Worm (Caenorhabditis elegans) whole organism, mixed stage, embryonic: ENCODE measurements around the gene ent-7.

Source experiments
- ces-1 ChIP-seq: fragments of 150-350 bp; optimal IDR thresholded peaks from 2 replicates; lab custom pipeline; 2014; ENCODE audit warnings: missing biosample characterization, missing genetic modification reagents, missing genetic modification characterization
- cnd-1 ChIP-seq: fragments of 200-800 bp; sonication (Bioruptor generic); optimal IDR thresholded peaks from 2 replicates; lab custom pipeline; 2018; ENCODE audit warnings: mild to moderate bottlenecking, missing genetic modification characterization, missing compliant biosample characterization
- elt-3 ChIP-seq: fragments of 150-350 bp; optimal IDR thresholded peaks from 2 replicates; lab custom pipeline; 2014; ENCODE audit warnings: missing biosample characterization, missing genetic modification characterization
- ham-2 ChIP-seq: fragments of 200-800 bp; sonication (Bioruptor generic); optimal IDR thresholded peaks from 2 replicates; lab custom pipeline; 2018; ENCODE audit warnings: mild to moderate bottlenecking, missing genetic modification characterization, missing compliant biosample characterization
- nhr-12 ChIP-seq: fragments of 150-350 bp; optimal IDR thresholded peaks from 2 replicates; lab custom pipeline; 2014; ENCODE audit warnings: missing biosample characterization, missing genetic modification characterization
- nhr-237 ChIP-seq: fragments of 150-350 bp; optimal IDR thresholded peaks from 2 replicates; lab custom pipeline; 2014; ENCODE audit warnings: missing biosample characterization, missing genetic modification characterization
- nhr-28 ChIP-seq: fragments of 150-350 bp; optimal IDR thresholded peaks from 2 replicates; lab custom pipeline; 2014; ENCODE audit warnings: missing biosample characterization, missing genetic modification characterization
- pha-4 ChIP-seq: fragments of 150-350 bp; optimal IDR thresholded peaks from 2 replicates; lab custom pipeline; 2018; ENCODE audit warnings: missing biosample characterization, missing genetic modification reagents, missing genetic modification characterization
- unc-39 ChIP-seq: fragments of 150-350 bp; optimal IDR thresholded peaks from 2 replicates; lab custom pipeline; 2014; ENCODE audit warnings: missing biosample characterization, missing genetic modification characterization

DNA sequence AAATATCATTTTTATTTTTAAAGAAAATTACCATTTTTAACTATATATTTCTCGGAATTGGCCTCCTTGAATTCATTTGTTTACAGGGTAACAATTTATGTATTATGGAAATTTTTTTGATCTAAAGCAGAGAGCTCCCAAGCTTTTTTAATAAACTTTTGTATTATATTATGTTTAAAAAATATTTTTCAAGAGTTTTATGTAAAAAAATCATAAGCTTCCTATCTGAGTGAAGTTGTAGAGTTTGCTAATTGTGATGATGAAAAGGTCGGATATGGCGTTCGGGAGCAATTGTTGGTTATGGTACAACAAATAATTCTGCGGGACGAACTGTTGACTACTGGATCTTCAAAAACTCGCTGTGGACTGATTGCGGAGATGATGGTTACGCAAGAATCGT, 4.2 kb downstream of the ent-7 start, which contains the start of gene F44D12.19:
- no peak for TF ChIP-seq nhr-28
- no peak for TF ChIP-seq pha-4 (tag; lab: Kevin White, UChicago)
- no peak for TF ChIP-seq cnd-1
- TF ChIP-seq nhr-12: no peak
- no peak for TF ChIP-seq elt-3 (tag; lab: Kevin White, UChicago)
- no peak for TF ChIP-seq unc-39 (tag; lab: Kevin White, UChicago)
- TF ChIP-seq nhr-237 (tag; lab: Kevin White, UChicago): no peak
- TF ChIP-seq ces-1: no peak
- TF ChIP-seq ham-2 (GFP tag; lab: Kevin White, UChicago): no peak
